Fruit fly (Drosophila melanogaster): ENCODE results near the gene Srp54.

DNA sequence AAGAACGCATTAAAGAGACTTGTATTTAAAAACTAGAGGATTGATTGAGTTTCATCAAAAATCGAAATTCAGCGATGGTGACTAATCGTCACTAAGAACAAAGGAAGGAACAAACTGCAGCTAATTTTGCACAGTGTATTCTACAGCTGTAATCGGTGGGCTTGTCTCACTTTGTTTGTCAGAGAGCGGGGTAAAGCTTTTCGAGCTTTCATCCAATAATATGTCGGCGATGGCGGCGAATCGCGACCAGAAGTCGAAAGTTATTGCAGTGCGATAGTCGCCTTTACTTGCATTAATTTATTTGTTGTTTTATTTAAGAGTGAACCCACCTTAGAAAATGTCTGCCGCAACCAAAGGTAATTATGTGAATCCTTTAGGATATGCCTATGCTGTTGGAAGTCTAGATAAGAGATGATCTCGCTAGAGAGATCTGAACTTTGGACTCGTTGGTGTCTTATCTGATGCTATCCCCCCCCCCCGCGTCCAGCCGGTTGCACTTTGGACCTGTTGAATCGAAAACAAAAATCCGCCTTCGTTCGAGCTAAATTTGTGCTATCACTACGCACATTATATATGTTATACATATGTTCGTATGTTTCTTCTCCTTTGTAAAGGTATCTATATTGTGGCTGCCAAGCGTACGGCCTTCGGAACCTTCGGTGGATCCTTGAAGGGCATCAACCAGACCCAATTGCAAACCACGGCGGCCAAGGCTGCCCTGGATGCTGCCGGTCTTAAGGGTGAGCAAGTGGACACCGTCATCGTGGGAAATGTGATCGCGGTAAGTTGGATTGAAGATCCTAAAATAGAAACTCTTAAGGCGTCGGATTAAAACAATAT is 2.5 kb downstream of the Srp54 start, which contains the start of gene yip2:
- TF ChIP-seq lola (GFP tag; optimal IDR thresholded peaks at IDR 0.05) = no peak
- TF ChIP-seq CG32264 (GFP tag; optimal IDR thresholded peaks at IDR 0.05) = no peak
- peak; percentile 64 for TF ChIP-seq fru (GFP tag; optimal IDR thresholded peaks at IDR 0.05)
- TF ChIP-seq h (GFP tag; optimal IDR thresholded peaks at IDR 0.05) = peak; percentile 61
- no peak for TF ChIP-seq pan (optimal IDR thresholded peaks at IDR 0.05)
- no peak for TF ChIP-seq dl (GFP tag; optimal IDR thresholded peaks at IDR 0.05; ENCODE audit: insufficient read depth in 1 of 2, partially characterized antibody in 2 of 2)
- peak; percentile 61 for TF ChIP-seq woc (GFP tag; optimal IDR thresholded peaks at IDR 0.05)
- no peak for TF ChIP-seq usp (GFP tag; optimal IDR thresholded peaks at IDR 0.05)
- TF ChIP-seq Sp1 (GFP tag; optimal IDR thresholded peaks at IDR 0.05) = peak; percentile 82
- no peak for TF ChIP-seq CrebA (GFP tag; optimal IDR thresholded peaks at IDR 0.05; ENCODE audit: borderline replicate concordance)
- no peak for TF ChIP-seq Dfd (GFP tag; optimal IDR thresholded peaks at IDR 0.05)
- TF ChIP-seq Myc (optimal IDR thresholded peaks at IDR 0.05) = no peak
- no peak for TF ChIP-seq brk (GFP tag; optimal IDR thresholded peaks at IDR 0.05)
